Worm (Caenorhabditis elegans) whole organism, young adult: ENCODE data around the gene K03H9.3.

Experiments
- B0035.1 ChIP-seq: sonication (generic microtip); optimal IDR thresholded peaks from 2 replicates; lab custom pipeline; 2016; ENCODE audit warnings: missing genetic modification characterization, mild to moderate bottlenecking, missing compliant biosample characterization, missing genotype, missing genetic modification reagents
- C06A6.2 ChIP-seq: fragments of 200-800 bp; sonication (Bioruptor generic); conservative IDR thresholded peaks from 2 replicates; pipeline ENCODE4 v1.3.6; 2022; ENCODE audit warnings: missing genetic modification characterization, missing compliant biosample characterization
- F49E8.2 ChIP-seq: sonication (generic microtip); optimal IDR thresholded peaks from 3 replicates; lab custom pipeline; 2017; ENCODE audit warnings: missing genetic modification characterization, mild to moderate bottlenecking, missing compliant biosample characterization, antibody characterized with exemption, moderate library complexity; ENCODE audit not compliant: insufficient read depth
- Y53F4B.3 ChIP-seq: fragments of 200-800 bp; sonication (Bioruptor generic); IDR thresholded peaks from 2 replicates; pipeline ENCODE4 v1.3.6; 2022; ENCODE audit warnings: missing genetic modification reagents, missing genetic modification characterization, missing compliant biosample characterization

DNA sequence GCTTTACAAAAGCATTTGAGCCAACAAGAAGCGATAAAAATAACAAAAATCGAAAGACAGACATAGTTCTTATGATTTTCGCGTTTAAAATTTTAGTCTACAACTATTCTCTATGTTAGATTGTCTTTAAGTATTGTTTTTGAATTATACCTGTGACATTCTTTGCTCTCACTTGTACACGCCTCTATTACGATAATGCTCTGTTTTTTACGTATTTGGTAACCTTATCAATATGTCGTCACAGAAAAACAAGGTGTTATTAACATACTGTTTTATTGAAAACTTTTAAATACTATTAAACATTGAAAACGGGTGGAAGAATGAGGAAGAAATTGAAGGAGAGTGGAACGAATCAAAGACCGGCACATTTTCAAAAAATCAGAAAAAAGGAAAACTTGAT, 15.6 kb upstream of the K03H9.3 start, which contains the start of gene spp-11:
- TF ChIP-seq Y53F4B.3 (GFP tag; lab: Robert Waterston, UW) (no peak), B0035.1 (tag; lab: Kevin White, UChicago) (no peak), F49E8.2 (no peak), C06A6.2 (GFP tag; lab: Robert Waterston, UW) (no peak)
